Worm (Caenorhabditis elegans) whole organism, L4 larva: Measurements from ENCODE around the gene irld-44.

Experiments
- F10B5.3 ChIP-seq: sonication (generic microtip); optimal IDR thresholded peaks from 2 replicates; lab custom pipeline; 2016; ENCODE audit warnings: mild to moderate bottlenecking, missing genetic modification characterization, missing compliant biosample characterization
- F44E2.7 ChIP-seq: fragments of 200-800 bp; sonication (Bioruptor generic); IDR thresholded peaks from 2 replicates; pipeline ENCODE4 v2.1.2; 2022; ENCODE audit warnings: missing genetic modification characterization, missing compliant biosample characterization
- Y105C5A.15 ChIP-seq: fragments of 200-800 bp; sonication (Bioruptor generic); IDR thresholded peaks from 2 replicates; pipeline ENCODE4 v1.3.6; 2022; ENCODE audit warnings: missing genetic modification characterization, missing compliant biosample characterization
- Y48G9A.11 ChIP-seq: fragments of 200-800 bp; sonication (Bioruptor generic); IDR thresholded peaks from 2 replicates; pipeline ENCODE4 v1.3.6; 2022; ENCODE audit warnings: missing genetic modification reagents, missing genetic modification characterization, missing compliant biosample characterization
- Y75B8A.6 ChIP-seq: fragments of 200-800 bp; sonication (Bioruptor generic); IDR thresholded peaks from 2 replicates; pipeline ENCODE4 v1.3.6; 2022; ENCODE audit warnings: missing genetic modification reagents, missing genetic modification characterization, missing compliant biosample characterization
- ZK337.2 ChIP-seq: fragments of 200-800 bp; sonication (Bioruptor generic); IDR thresholded peaks from 2 replicates; pipeline ENCODE4 v1.3.6; 2022; ENCODE audit warnings: missing genetic modification reagents, missing genetic modification characterization, missing compliant biosample characterization
- ZK546.5 ChIP-seq, 2 experiments: sonication (generic microtip); optimal IDR thresholded peaks; 2 replicates each; lab custom pipeline; 2017; ENCODE audit warnings: missing biosample characterization in 2 of 2, missing genetic modification characterization in 2 of 2
- aha-1 ChIP-seq: fragments of 150-350 bp; peaks from one replicate; lab custom pipeline; 2014; ENCODE audit warnings: missing biosample characterization, missing genetic modification characterization
- ceh-20 ChIP-seq: fragments of 200-800 bp; sonication (Bioruptor generic); IDR thresholded peaks from 2 replicates; pipeline ENCODE4 v1.3.6; 2022; ENCODE audit warnings: missing genetic modification reagents, missing genetic modification characterization, missing compliant biosample characterization
- ceh-82 ChIP-seq: sonication (generic microtip); optimal IDR thresholded peaks from 2 replicates; lab custom pipeline; 2017; ENCODE audit warnings: missing biosample characterization, missing genetic modification characterization
- daf-12 ChIP-seq: fragments of 150-350 bp; optimal IDR thresholded peaks from 2 replicates; lab custom pipeline; 2014; ENCODE audit warnings: missing biosample characterization, missing genetic modification reagents, missing genetic modification characterization
- daf-16 ChIP-seq, 3 experiments: sonication (generic microtip); optimal IDR thresholded peaks; 2 replicates each; lab custom pipeline; 2016 to 2017; ENCODE audit warnings: missing genetic modification characterization in 3 of 3, missing genetic modification reagents in 3 of 3, mild to moderate bottlenecking in 2 of 3, missing compliant biosample characterization in 2 of 3, missing biosample characterization in 1 of 3, moderate library complexity in 1 of 3
- dmd-8 ChIP-seq: fragments of 200-800 bp; sonication (Bioruptor generic); IDR thresholded peaks from 2 replicates; pipeline ENCODE4 v1.3.6; 2022; ENCODE audit warnings: missing genetic modification characterization, missing compliant biosample characterization
- dmd-9 ChIP-seq: fragments of 200-800 bp; sonication (Bioruptor generic); IDR thresholded peaks from 2 replicates; pipeline ENCODE4 v1.3.6; 2022; ENCODE audit warnings: missing genetic modification reagents, missing genetic modification characterization, missing compliant biosample characterization
- dpl-1 ChIP-seq: fragments of 150-350 bp; optimal IDR thresholded peaks from 2 replicates; lab custom pipeline; 2014; ENCODE audit warnings: missing biosample characterization, missing genetic modification reagents, missing genetic modification characterization
- hif-1 ChIP-seq, 2 experiments: sonication (generic microtip); optimal IDR thresholded peaks; 2 replicates each; lab custom pipeline; 2016 to 2017; ENCODE audit warnings: missing compliant biosample characterization in 2 of 2, missing genetic modification characterization in 2 of 2, missing genetic modification reagents in 2 of 2, missing genotype in 2 of 2, mild to moderate bottlenecking in 1 of 2
- hlh-11 ChIP-seq: fragments of 200-800 bp; sonication (Bioruptor generic); optimal IDR thresholded peaks from 2 replicates; lab custom pipeline; 2018; ENCODE audit warnings: mild to moderate bottlenecking, missing genetic modification characterization, missing compliant biosample characterization
- jun-1 ChIP-seq: fragments of 150-350 bp; optimal IDR thresholded peaks from 2 replicates; lab custom pipeline; 2014; ENCODE audit warnings: missing biosample characterization, missing genetic modification reagents, missing genetic modification characterization
- lin-1 ChIP-seq: fragments of 200-800 bp; sonication (Bioruptor generic); IDR thresholded peaks from 2 replicates; pipeline ENCODE4 v1.3.6; 2022; ENCODE audit warnings: missing genetic modification reagents, missing genetic modification characterization, missing compliant biosample characterization
- lin-13 ChIP-seq: fragments of 150-350 bp; optimal IDR thresholded peaks from 2 replicates; lab custom pipeline; 2014; ENCODE audit warnings: missing biosample characterization, missing genetic modification reagents, missing genetic modification characterization
- lin-15B ChIP-seq: fragments of 150-350 bp; sonication (generic microtip); optimal IDR thresholded peaks from 3 replicates; lab custom pipeline; 2014; ENCODE audit warnings: missing biosample characterization, missing genetic modification characterization
- madf-9 ChIP-seq: fragments of 200-800 bp; sonication (Bioruptor generic); conservative IDR thresholded peaks from 2 replicates; pipeline ENCODE4 v1.3.6; 2022; ENCODE audit warnings: missing genetic modification reagents, missing genetic modification characterization, missing compliant biosample characterization
- mxl-2 ChIP-seq: fragments of 200-800 bp; sonication (Bioruptor generic); conservative IDR thresholded peaks from 2 replicates; pipeline ENCODE4 v1.3.6; 2022; ENCODE audit warnings: missing genetic modification reagents, missing genetic modification characterization, missing compliant biosample characterization
- nhr-111 ChIP-seq: fragments of 200-800 bp; sonication (Bioruptor generic); optimal IDR thresholded peaks from 2 replicates; lab custom pipeline; 2018; ENCODE audit warnings: mild to moderate bottlenecking, missing genetic modification characterization, missing compliant biosample characterization
- nhr-28 ChIP-seq: fragments of 150-350 bp; optimal IDR thresholded peaks from 2 replicates; lab custom pipeline; 2014; ENCODE audit warnings: missing biosample characterization, missing genetic modification characterization
- pha-4 ChIP-seq, 2 experiments: fragments of 150-350 bp in 1 of 2; fragments of 200-800 bp in 1 of 2; sonication (Bioruptor generic) in 1 of 2; IDR thresholded peaks in 1 of 2; optimal IDR thresholded peaks in 1 of 2; 2 replicates each; pipeline versions ENCODE4 v1.3.6 to Lab custom; 2014 to 2022; ENCODE audit warnings: missing genetic modification characterization in 2 of 2, missing genetic modification reagents in 2 of 2, missing biosample characterization in 1 of 2, missing compliant biosample characterization in 1 of 2
- pqm-1 ChIP-seq: sonication (generic microtip); optimal IDR thresholded peaks from 2 replicates; lab custom pipeline; 2017; ENCODE audit warnings: missing biosample characterization, missing genetic modification characterization
- sdz-12 ChIP-seq: fragments of 200-800 bp; sonication (Bioruptor generic); optimal IDR thresholded peaks from 2 replicates; lab custom pipeline; 2018; ENCODE audit warnings: mild to moderate bottlenecking, missing genetic modification characterization, missing compliant biosample characterization
- snpc-4 ChIP-seq: fragments of 150-350 bp; optimal IDR thresholded peaks from 2 replicates; lab custom pipeline; 2014; ENCODE audit warnings: missing biosample characterization, missing genetic modification characterization
- unc-62 ChIP-seq, 3 experiments: fragments of 150-350 bp in 1 of 3; sonication (generic microtip); optimal IDR thresholded peaks in 2 of 3; peaks in 1 of 3; 1 replicate in 1 of 3; 2 replicates in 2 of 3; lab custom pipeline; 2014 to 2017; ENCODE audit warnings: missing biosample characterization in 3 of 3, missing genetic modification characterization in 3 of 3, missing genetic modification reagents in 3 of 3, missing genotype in 1 of 3
- vab-7 ChIP-seq: fragments of 200-800 bp; sonication (Bioruptor generic); IDR thresholded peaks from 2 replicates; pipeline ENCODE4 v1.3.6; 2022; ENCODE audit warnings: missing genetic modification reagents, missing genetic modification characterization, missing compliant biosample characterization
- zfp-2 ChIP-seq: sonication (generic microtip); optimal IDR thresholded peaks from 2 replicates; lab custom pipeline; 2016; ENCODE audit warnings: mild to moderate bottlenecking, missing genetic modification characterization, missing compliant biosample characterization
- ztf-11 ChIP-seq: fragments of 150-350 bp; optimal IDR thresholded peaks from 2 replicates; lab custom pipeline; 2014; ENCODE audit warnings: missing biosample characterization, missing genetic modification characterization

Gene irld-44

ce11 chrV:1642768-1643167 is 8.4 kb upstream of the irld-44 start:
- TF ChIP-seq daf-16 (GFP tag; optimal IDR thresholded peaks at IDR 0.05; lab: Kevin White, UChicago) (no peak), daf-16 (tag; optimal IDR thresholded peaks at IDR 0.05; lab: Kevin White, UChicago) (no peak), ZK337.2 (GFP tag; lab: Robert Waterston, UW) (no peak), dmd-8 (GFP tag; lab: Robert Waterston, UW) (0 out of 2 replicates have a peak, but pooled peaks have one; percentile 25), F44E2.7 (GFP tag; lab: Robert Waterston, UW) (peak; percentile 75; the same call in 1 of the 2 replicates), sdz-12 (GFP tag; lab: Kevin White, UChicago) (no peak), mxl-2 (no peak), F10B5.3 (tag; lab: Kevin White, UChicago) (no peak), madf-9 (no peak), ceh-20 (no peak), Y48G9A.11 (GFP tag; lab: Robert Waterston, UW) (no peak)

ce11 chrV:1643886-1644285 is 7.3 kb upstream of the irld-44 start, which contains the start of gene alh-2:
Gene alh-2 (plus strand): TSS chrV:1644169.
- TF ChIP-seq ceh-82 (tag; lab: Kevin White, UChicago) (no peak), daf-16 (GFP tag; optimal IDR thresholded peaks at IDR 0.05; lab: Kevin White, UChicago) (peak in 1 of 2 experiments; percentile 96), daf-16 (tag; optimal IDR thresholded peaks at IDR 0.05; lab: Kevin White, UChicago) (no peak)

- no peak for TF ChIP-seq Y75B8A.6 (GFP tag; lab: Robert Waterston, UW)
- TF ChIP-seq aha-1: peak; percentile 67
- no peak for TF ChIP-seq nhr-111 (GFP tag; lab: Kevin White, UChicago)
- TF ChIP-seq Y48G9A.11 (GFP tag; lab: Robert Waterston, UW): no peak
- TF ChIP-seq snpc-4 (tag; lab: Kevin White, UChicago): no peak
Measured at ce11 chrV:1648000-1648399, 3.1 kb upstream of the irld-44 start, which contains the start of gene irld-45. Gene irld-45 (plus strand): TSS chrV:1648300.

- TF ChIP-seq unc-62 (GFP tag; optimal IDR thresholded peaks at IDR 0.05 in 1 of 2; lab: Kevin White, UChicago) (no peak), unc-62 (tag; optimal IDR thresholded peaks at IDR 0.05; lab: Kevin White, UChicago) (no peak), nhr-28 (no peak), hlh-11 (tag; lab: Kevin White, UChicago) (no peak), lin-15B (tag; lab: Kevin White, UChicago) (no peak), ztf-11 (tag; lab: Kevin White, UChicago) (no peak), lin-1 (GFP tag; lab: Robert Waterston, UW) (no peak), Y48G9A.11 (GFP tag; lab: Robert Waterston, UW) (no peak), dmd-9 (GFP tag; lab: Robert Waterston, UW) (no peak), ZK337.2 (GFP tag; lab: Robert Waterston, UW) (no peak), jun-1 (no peak), F10B5.3 (tag; lab: Kevin White, UChicago) (no peak), ZK546.5 (tag; optimal IDR thresholded peaks at IDR 0.05; lab: Kevin White, UChicago) (no peak), dmd-8 (GFP tag; lab: Robert Waterston, UW) (no peak)
Measured at ce11 chrV:1654845-1655244, 3.7 kb downstream of the irld-44 start, which contains the start of gene irld-11. Gene irld-11 (plus strand): TSS chrV:1655145.

ce11 chrV:1662270-1662669 is 11.1 kb downstream of the irld-44 start, which contains the start of gene irld-40:
Gene irld-40 (plus strand): TSS chrV:1662570.
- TF ChIP-seq zfp-2: no peak
- TF ChIP-seq pqm-1 (tag; lab: Kevin White, UChicago): no peak
- TF ChIP-seq pha-4 (GFP tag; IDR thresholded peaks at IDR 0.05; lab: Robert Waterston, UW): no peak
- TF ChIP-seq pha-4 (tag; optimal IDR thresholded peaks at IDR 0.05; lab: Kevin White, UChicago): no peak
- no peak for TF ChIP-seq dpl-1 (GFP tag; lab: Kevin White, UChicago)
- TF ChIP-seq Y105C5A.15 (GFP tag; lab: Robert Waterston, UW): no peak
- no peak for TF ChIP-seq daf-12 (tag; lab: Kevin White, UChicago)
- TF ChIP-seq Y48G9A.11 (GFP tag; lab: Robert Waterston, UW): no peak
- no peak for TF ChIP-seq vab-7 (GFP tag; lab: Robert Waterston, UW)
- no peak for TF ChIP-seq hif-1 (tag; optimal IDR thresholded peaks at IDR 0.05; lab: Kevin White, UChicago)
- TF ChIP-seq lin-13 (GFP tag; lab: Kevin White, UChicago): no peak
- TF ChIP-seq, all 104 proteins: peak for 0
